Worm (Caenorhabditis elegans): ENCODE measurements around the gene gei-8.

The gei-8 gene

ce11 chrIII:8077180-8077579 is 43.9 kb downstream of the gei-8 start:
- TF ChIP-seq unc-39 (tag; optimal IDR thresholded peaks at IDR 0.05) (no peak), bed-3 (GFP tag; optimal IDR thresholded peaks at IDR 0.05) (no peak), lsy-2 (tag; optimal IDR thresholded peaks at IDR 0.05) (no peak), ceh-83 (GFP tag; optimal IDR thresholded peaks at IDR 0.05) (no peak), elt-3 (tag; optimal IDR thresholded peaks at IDR 0.05) (no peak), nhr-28 (tag; optimal IDR thresholded peaks at IDR 0.05) (no peak), M03D4.4 (tag; optimal IDR thresholded peaks at IDR 0.05) (no peak), ceh-43 (GFP tag; optimal IDR thresholded peaks at IDR 0.05) (no peak), nhr-12 (tag; optimal IDR thresholded peaks at IDR 0.05) (no peak), lin-13 (tag; optimal IDR thresholded peaks at IDR 0.05) (no peak)

- TF ChIP-seq ceh-39 (tag; optimal IDR thresholded peaks at IDR 0.05) (no peak), blmp-1 (tag; optimal IDR thresholded peaks at IDR 0.05) (no peak), M03D4.4 (tag; optimal IDR thresholded peaks at IDR 0.05) (peak; percentile 36), tbx-8 (GFP tag; optimal IDR thresholded peaks at IDR 0.05) (no peak), sptf-1 (tag; optimal IDR thresholded peaks at IDR 0.05) (peak; percentile 34), cnd-1 (tag; optimal IDR thresholded peaks at IDR 0.05) (peak; percentile 16), mls-2 (tag; optimal IDR thresholded peaks at IDR 0.05) (peak; percentile 2), pha-4 (tag; optimal IDR thresholded peaks at IDR 0.05) (no peak)
Observed at ce11 chrIII:8069206-8069605, 51.8 kb downstream of the gei-8 start.

ce11 chrIII:8067798-8068197 is 53.2 kb downstream of the gei-8 start:
- TF ChIP-seq bed-3 (GFP tag; optimal IDR thresholded peaks at IDR 0.05) (no peak), pha-4 (tag; optimal IDR thresholded peaks at IDR 0.05) (no peak)

ce11 chrIII:8066989-8067388 is 54.0 kb downstream of the gei-8 start, which contains the start of gene pros-1:
pros-1 (plus strand) TSS chrIII:8067289.
- TF ChIP-seq M03D4.4 (tag; optimal IDR thresholded peaks at IDR 0.05), result no peak
- TF ChIP-seq lin-32 (GFP tag; optimal IDR thresholded peaks at IDR 0.05), result no peak
- no peak for TF ChIP-seq flh-1 (GFP tag; optimal IDR thresholded peaks at IDR 0.05)
- TF ChIP-seq pha-4 (tag; optimal IDR thresholded peaks at IDR 0.05), result no peak
- TF ChIP-seq cnd-1 (tag; optimal IDR thresholded peaks at IDR 0.05), result no peak
- TF ChIP-seq mls-2 (tag; optimal IDR thresholded peaks at IDR 0.05), result no peak
- TF ChIP-seq elt-1 (tag; optimal IDR thresholded peaks at IDR 0.05; ENCODE audit: borderline replicate concordance, insufficient read depth), result no peak
- TF ChIP-seq nhr-28 (tag; optimal IDR thresholded peaks at IDR 0.05), result no peak
- no peak for TF ChIP-seq blmp-1 (tag; optimal IDR thresholded peaks at IDR 0.05)
- TF ChIP-seq sem-2 (GFP tag; optimal IDR thresholded peaks at IDR 0.05), result no peak
- TF ChIP-seq unc-39 (tag; optimal IDR thresholded peaks at IDR 0.05), result no peak
- TF ChIP-seq zip-8 (tag; optimal IDR thresholded peaks at IDR 0.05), result no peak
- no peak for TF ChIP-seq nhr-2 (tag; optimal IDR thresholded peaks at IDR 0.05)
- no peak for TF ChIP-seq tbx-8 (GFP tag; optimal IDR thresholded peaks at IDR 0.05)

- TF ChIP-seq snpc-4 (tag; optimal IDR thresholded peaks at IDR 0.05) (no peak), ces-1 (GFP tag; optimal IDR thresholded peaks at IDR 0.05) (no peak), lsy-2 (tag; optimal IDR thresholded peaks at IDR 0.05) (peak; percentile 66), tbx-8 (GFP tag; optimal IDR thresholded peaks at IDR 0.05) (no peak)
Observed at ce11 chrIII:8065101-8065500, 55.9 kb downstream of the gei-8 start.

ce11 chrIII:8063659-8064058 is 57.4 kb downstream of the gei-8 start:
- TF ChIP-seq snpc-4 (tag; optimal IDR thresholded peaks at IDR 0.05) (no peak), ceh-43 (GFP tag; optimal IDR thresholded peaks at IDR 0.05) (no peak), nhr-28 (tag; optimal IDR thresholded peaks at IDR 0.05) (no peak), M03D4.4 (tag; optimal IDR thresholded peaks at IDR 0.05) (no peak), elt-1 (tag; optimal IDR thresholded peaks at IDR 0.05; ENCODE audit: borderline replicate concordance, insufficient read depth) (no peak), drap-1 (GFP tag; optimal IDR thresholded peaks at IDR 0.05) (no peak), sptf-1 (tag; optimal IDR thresholded peaks at IDR 0.05) (no peak), lsy-2 (tag; optimal IDR thresholded peaks at IDR 0.05) (peak; percentile 5), lin-32 (GFP tag; optimal IDR thresholded peaks at IDR 0.05) (no peak), zip-8 (tag; optimal IDR thresholded peaks at IDR 0.05) (no peak), ham-2 (GFP tag; optimal IDR thresholded peaks at IDR 0.05) (peak; percentile 69)
